Worm (Caenorhabditis elegans) whole organism, L1 larva: ENCODE data around the gene F45E1.2.

Experiments used
- C34B4.2 ChIP-seq: sonication (generic microtip); optimal IDR thresholded peaks from 2 replicates; lab custom pipeline; 2017; ENCODE audit warnings: mild to moderate bottlenecking, missing genetic modification characterization, missing compliant biosample characterization
- ama-1 ChIP-seq: fragments of 150-350 bp; optimal IDR thresholded peaks from 2 replicates; lab custom pipeline; 2014
- blmp-1 ChIP-seq: fragments of 150-350 bp; optimal IDR thresholded peaks from 2 replicates; lab custom pipeline; 2014; ENCODE audit warnings: missing biosample characterization, missing genetic modification characterization
- ceh-8 ChIP-seq: fragments of 200-800 bp; sonication (Bioruptor generic); optimal IDR thresholded peaks from 2 replicates; lab custom pipeline; 2018; ENCODE audit warnings: mild to moderate bottlenecking, missing genetic modification characterization, moderate library complexity, missing compliant biosample characterization
- ceh-88 ChIP-seq: fragments of 200-800 bp; sonication (Bioruptor generic); IDR thresholded peaks from 2 replicates; pipeline ENCODE4 v1.3.6; 2022; ENCODE audit warnings: missing genetic modification characterization, missing compliant biosample characterization
- ceh-90 ChIP-seq: sonication (generic microtip); optimal IDR thresholded peaks from 2 replicates; lab custom pipeline; 2016; ENCODE audit warnings: missing genetic modification characterization, missing compliant biosample characterization
- ces-1 ChIP-seq: fragments of 150-350 bp; optimal IDR thresholded peaks from 2 replicates; lab custom pipeline; 2014; ENCODE audit warnings: missing biosample characterization, missing genetic modification reagents, missing genetic modification characterization
- efl-1 ChIP-seq, 4 experiments: fragments of 150-350 bp; optimal IDR thresholded peaks in 3 of 4; peaks in 1 of 4; 1 replicate in 1 of 4; 2 replicates in 3 of 4; lab custom pipeline; 2014; ENCODE audit warnings: missing biosample characterization in 2 of 4, missing genetic modification characterization in 2 of 4, missing genetic modification reagents in 2 of 4
- efl-3 ChIP-seq: fragments of 200-800 bp; sonication (Bioruptor generic); optimal IDR thresholded peaks from 2 replicates; lab custom pipeline; 2018; ENCODE audit warnings: mild to moderate bottlenecking, missing genetic modification characterization, missing compliant biosample characterization
- egl-27 ChIP-seq, 2 experiments: fragments of 150-350 bp in 1 of 2; sonication (generic microtip); optimal IDR thresholded peaks; 3 replicates each; lab custom pipeline; 2017 to 2018; ENCODE audit warnings: missing biosample characterization in 2 of 2, missing genetic modification characterization in 2 of 2, missing genetic modification reagents in 2 of 2
- elt-3 ChIP-seq, 6 experiments: fragments of 150-350 bp in 1 of 6; sonication (generic microtip); optimal IDR thresholded peaks; 2 replicates each; lab custom pipeline; 2017 to 2018; ENCODE audit warnings: missing biosample characterization in 6 of 6, missing genetic modification characterization in 6 of 6, inconsistent platforms in 1 of 6
- fkh-8 ChIP-seq: sonication (generic microtip); optimal IDR thresholded peaks from 2 replicates; lab custom pipeline; 2016; ENCODE audit warnings: mild to moderate bottlenecking, missing genetic modification characterization, missing compliant biosample characterization
- fos-1 ChIP-seq: fragments of 150-350 bp; optimal IDR thresholded peaks from 2 replicates; lab custom pipeline; 2014; ENCODE audit warnings: missing biosample characterization, missing genetic modification characterization
- hlh-17 ChIP-seq: fragments of 200-800 bp; sonication (Bioruptor generic); optimal IDR thresholded peaks from 2 replicates; lab custom pipeline; 2018; ENCODE audit warnings: missing genetic modification characterization, mild to moderate bottlenecking, missing compliant biosample characterization, moderate library complexity, borderline replicate concordance
- irx-1 ChIP-seq: sonication (generic microtip); optimal IDR thresholded peaks from 2 replicates; lab custom pipeline; 2016; ENCODE audit warnings: missing genetic modification characterization, missing compliant biosample characterization
- lin-13 ChIP-seq: fragments of 150-350 bp; optimal IDR thresholded peaks from 2 replicates; lab custom pipeline; 2014; ENCODE audit warnings: missing biosample characterization, missing genetic modification reagents, missing genetic modification characterization
- lin-14 ChIP-seq: fragments of 200-800 bp; sonication (Bioruptor generic); optimal IDR thresholded peaks from 2 replicates; lab custom pipeline; 2018; ENCODE audit warnings: mild to moderate bottlenecking, missing genetic modification characterization, moderate library complexity, missing compliant biosample characterization
- lin-39 ChIP-seq: fragments of 150-350 bp; optimal IDR thresholded peaks from 2 replicates; lab custom pipeline; 2014; ENCODE audit warnings: missing biosample characterization, missing genetic modification reagents, missing genetic modification characterization
- lsy-2 ChIP-seq, 2 experiments: fragments of 150-350 bp; optimal IDR thresholded peaks; 2 replicates each; lab custom pipeline; 2014; ENCODE audit warnings: missing biosample characterization in 2 of 2, missing genetic modification characterization in 2 of 2
- mdl-1 ChIP-seq, 2 experiments: fragments of 150-350 bp; optimal IDR thresholded peaks; 2 replicates each; lab custom pipeline; 2014 to 2017; ENCODE audit warnings: missing biosample characterization in 2 of 2, missing genetic modification characterization in 2 of 2, inconsistent platforms in 1 of 2
- mef-2 ChIP-seq: fragments of 150-350 bp; optimal IDR thresholded peaks from 2 replicates; lab custom pipeline; 2014; ENCODE audit warnings: missing biosample characterization, missing genetic modification characterization
- nhr-19 ChIP-seq: fragments of 200-800 bp; sonication (Bioruptor generic); conservative IDR thresholded peaks from 2 replicates; pipeline ENCODE4 v1.3.6; 2022; ENCODE audit warnings: missing genetic modification characterization, missing compliant biosample characterization
- nhr-20 ChIP-seq: sonication (generic microtip); optimal IDR thresholded peaks from 2 replicates; lab custom pipeline; 2016; ENCODE audit warnings: mild to moderate bottlenecking, missing genetic modification characterization, missing compliant biosample characterization
- nhr-47 ChIP-seq: sonication (generic microtip); optimal IDR thresholded peaks from 2 replicates; lab custom pipeline; 2016; ENCODE audit warnings: mild to moderate bottlenecking, missing genetic modification characterization, moderate library complexity, missing compliant biosample characterization
- nhr-71 ChIP-seq: sonication (generic microtip); optimal IDR thresholded peaks from 2 replicates; lab custom pipeline; 2016; ENCODE audit warnings: mild to moderate bottlenecking, missing genetic modification characterization, moderate library complexity, missing compliant biosample characterization
- nhr-85 ChIP-seq: sonication (generic microtip); peaks from one replicate; lab custom pipeline; 2016; ENCODE audit warnings: missing genetic modification characterization, inconsistent platforms, missing compliant biosample characterization
- pax-3 ChIP-seq: fragments of 200-800 bp; sonication (Bioruptor generic); optimal IDR thresholded peaks from 2 replicates; lab custom pipeline; 2018; ENCODE audit warnings: mild to moderate bottlenecking, missing genetic modification characterization, moderate library complexity, missing compliant biosample characterization
- pqm-1 ChIP-seq: sonication (generic microtip); optimal IDR thresholded peaks from 3 replicates; lab custom pipeline; 2017; ENCODE audit warnings: missing biosample characterization, missing genetic modification characterization
- rnt-1 ChIP-seq: sonication (generic microtip); optimal IDR thresholded peaks from 2 replicates; lab custom pipeline; 2016; ENCODE audit warnings: mild to moderate bottlenecking, missing genetic modification characterization, moderate library complexity, missing compliant biosample characterization
- skn-1 ChIP-seq: fragments of 150-350 bp; optimal IDR thresholded peaks from 2 replicates; lab custom pipeline; 2014; ENCODE audit warnings: missing biosample characterization, missing genetic modification characterization
- snpc-4 ChIP-seq: fragments of 150-350 bp; optimal IDR thresholded peaks from 2 replicates; lab custom pipeline; 2014; ENCODE audit warnings: missing biosample characterization, missing genetic modification characterization
- sox-4 ChIP-seq: sonication (generic microtip); optimal IDR thresholded peaks from 2 replicates; lab custom pipeline; 2016; ENCODE audit warnings: missing genetic modification characterization, missing compliant biosample characterization
- sup-37 ChIP-seq: fragments of 200-800 bp; sonication (Bioruptor generic); optimal IDR thresholded peaks from 2 replicates; lab custom pipeline; 2018; ENCODE audit warnings: mild to moderate bottlenecking, missing genetic modification characterization, missing compliant biosample characterization
- unc-130 ChIP-seq: fragments of 150-350 bp; optimal IDR thresholded peaks from 2 replicates; lab custom pipeline; 2017; ENCODE audit warnings: missing biosample characterization, missing genetic modification characterization, inconsistent platforms
- zip-4 ChIP-seq: fragments of 200-800 bp; sonication (Bioruptor generic); optimal IDR thresholded peaks from 2 replicates; lab custom pipeline; 2018; ENCODE audit warnings: mild to moderate bottlenecking, missing genetic modification characterization, moderate library complexity, missing compliant biosample characterization
- ztf-11 ChIP-seq, 2 experiments: sonication (generic microtip); optimal IDR thresholded peaks; 2 replicates each; lab custom pipeline; 2016 to 2017; ENCODE audit warnings: missing genetic modification characterization in 2 of 2, missing biosample characterization in 1 of 2, missing compliant biosample characterization in 1 of 2
- ztf-4 ChIP-seq: fragments of 150-350 bp; optimal IDR thresholded peaks from 2 replicates; lab custom pipeline; 2014; ENCODE audit warnings: missing biosample characterization, missing genetic modification characterization

F45E1.2 gene

DNA sequence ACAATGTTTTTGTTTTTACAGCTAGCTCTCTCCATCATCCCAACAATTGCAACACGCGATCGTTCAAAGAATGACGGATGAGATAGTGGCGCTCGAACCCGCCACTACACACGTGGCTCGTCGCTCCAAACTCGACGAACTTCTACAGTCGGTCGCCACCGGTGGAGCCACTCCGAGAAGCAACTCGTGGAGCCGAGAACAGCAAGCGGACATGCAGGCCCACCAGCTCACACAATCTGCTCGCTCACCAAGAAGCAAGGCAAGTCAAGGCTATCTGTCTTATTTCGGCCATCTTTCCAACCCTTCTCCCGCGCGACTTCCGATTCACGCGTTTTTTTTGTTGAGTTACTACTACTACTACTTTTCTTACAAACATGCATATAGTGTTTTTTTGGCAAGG is at the start of gene F45E1.2, which contains the start of gene F45E1.1:
F45E1.2 (plus strand) TSS at position 71 of the 400 bp plus-strand sequence.
F45E1.1 (plus strand) TSS at position 20 of the 400 bp plus-strand sequence.
- no peak for TF ChIP-seq mef-2 (tag; lab: Kevin White, UChicago)
- TF ChIP-seq snpc-4: no peak
- TF ChIP-seq nhr-47 (tag; lab: Kevin White, UChicago): no peak
- no peak for TF ChIP-seq sox-4 (tag; lab: Kevin White, UChicago)
- no peak for TF ChIP-seq lsy-2 (tag; optimal IDR thresholded peaks at IDR 0.05; lab: Kevin White, UChicago)
- TF ChIP-seq lin-13: no peak
- TF ChIP-seq pqm-1 (tag; lab: Kevin White, UChicago): no peak
- no peak for TF ChIP-seq nhr-20
- no peak for TF ChIP-seq ces-1 (GFP tag; lab: Kevin White, UChicago)
- TF ChIP-seq C34B4.2 (tag; lab: Kevin White, UChicago): no peak
- no peak for TF ChIP-seq rnt-1
- TF ChIP-seq elt-3 (tag; optimal IDR thresholded peaks at IDR 0.05; lab: Kevin White, UChicago): no peak
- TF ChIP-seq fos-1 (tag; lab: Kevin White, UChicago): no peak
- TF ChIP-seq blmp-1: no peak
- TF ChIP-seq sup-37 (GFP tag; lab: Kevin White, UChicago): no peak

ce11 chrX:7954328-7954727 is 49.2 kb upstream of the F45E1.2 start, which contains the start of gene dct-1:
Gene dct-1, plus strand, starts transcription at chrX:7954354.
- TF ChIP-seq pax-3 (tag; lab: Kevin White, UChicago) (peak; percentile 9), zip-4 (no peak), ceh-88 (no peak), irx-1 (tag; lab: Kevin White, UChicago) (peak; percentile 8), unc-130 (peak; percentile 16), efl-3 (GFP tag; lab: Kevin White, UChicago) (no peak), nhr-47 (tag; lab: Kevin White, UChicago) (peak; percentile 0), rnt-1 (peak; percentile 94), lin-39 (tag; lab: Kevin White, UChicago) (peak; percentile 14), nhr-20 (peak; percentile 18), lin-14 (GFP tag; lab: Kevin White, UChicago) (peak; percentile 62), mdl-1 (tag; optimal IDR thresholded peaks at IDR 0.05; lab: Kevin White, UChicago) (peak in 1 of 2 experiments; percentile 21), nhr-85 (no peak), nhr-19 (GFP tag; lab: Robert Waterston, UW) (peak; percentile 45), hlh-17 (no peak), ceh-8 (no peak), nhr-71 (tag; lab: Kevin White, UChicago) (peak; percentile 63), ztf-4 (tag; lab: Kevin White, UChicago) (peak; percentile 13), lsy-2 (tag; optimal IDR thresholded peaks at IDR 0.05; lab: Kevin White, UChicago) (peak in 1 of 2 experiments; percentile 16), sup-37 (GFP tag; lab: Kevin White, UChicago) (no peak), efl-1 (optimal IDR thresholded peaks at IDR 0.05; lab: Kevin White, UChicago) (no peak), efl-1 (GFP tag; optimal IDR thresholded peaks at IDR 0.05 in 1 of 2; lab: Kevin White, UChicago) (peak in 1 of 2 experiments; percentile 55)
- TF ChIP-seq, all 84 proteins: peak for 14

- TF ChIP-seq lin-14 (GFP tag; lab: Kevin White, UChicago): peak; percentile 53
- peak; percentile 23 for TF ChIP-seq fkh-8 (tag; lab: Kevin White, UChicago)
- no peak for TF ChIP-seq rnt-1
- peak; percentile 21 for TF ChIP-seq ama-1 (lab: Kevin White, UChicago)
- peak in 1 of 2 experiments; percentile 13 for TF ChIP-seq ztf-11 (tag; optimal IDR thresholded peaks at IDR 0.05; lab: Kevin White, UChicago)
- no peak for TF ChIP-seq ceh-90 (tag; lab: Kevin White, UChicago)
- TF ChIP-seq egl-27 (tag; optimal IDR thresholded peaks at IDR 0.05; lab: Kevin White, UChicago): no peak
- no peak for TF ChIP-seq skn-1 (tag; lab: Kevin White, UChicago)
- TF ChIP-seq nhr-71 (tag; lab: Kevin White, UChicago): no peak
- TF ChIP-seq efl-1 (optimal IDR thresholded peaks at IDR 0.05; lab: Kevin White, UChicago): no peak
- TF ChIP-seq efl-1 (GFP tag; optimal IDR thresholded peaks at IDR 0.05 in 1 of 2; lab: Kevin White, UChicago): peak in 1 of 2 experiments; percentile 86
Observed at ce11 chrX:7956449-7956848, 47.1 kb upstream of the F45E1.2 start.
